Fruit fly (Drosophila melanogaster): ENCODE data around the gene CG7457.

CG7457 gene

DNA sequence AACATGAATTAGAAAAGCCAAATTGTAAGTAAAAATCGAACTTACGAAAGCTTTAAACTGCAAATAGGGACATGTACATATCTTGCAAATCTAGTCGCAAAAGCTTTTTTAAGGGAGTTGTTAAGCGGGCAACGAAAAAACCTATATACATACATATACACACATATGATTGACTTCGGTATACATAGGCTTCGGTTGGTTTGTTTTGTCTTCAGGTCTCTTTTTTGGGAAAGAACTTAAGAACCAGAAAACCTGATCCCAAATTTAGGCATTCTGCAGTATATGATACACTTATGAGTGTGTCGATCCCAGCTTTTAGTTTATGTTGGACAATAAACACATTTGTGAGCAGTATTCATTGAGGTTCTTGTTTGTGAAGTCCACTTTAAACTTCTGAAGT lies 417 bp upstream of the CG7457 start:
- TF ChIP-seq ftz-f1 (GFP tag; optimal IDR thresholded peaks at IDR 0.05) (no peak), CG13894 (tag; optimal IDR thresholded peaks at IDR 0.05) (peak; percentile 93)

dm6 chr3L:7721527-7721926 lies 4.7 kb downstream of the CG7457 start:
- no peak for TF ChIP-seq CG9817 (tag; optimal IDR thresholded peaks at IDR 0.05)
- no peak for TF ChIP-seq CG10209 (GFP tag; optimal IDR thresholded peaks at IDR 0.05)
- no peak for TF ChIP-seq sim (GFP tag; IDR thresholded peaks at IDR 0.05)
- TF ChIP-seq CG10147 (GFP tag; optimal IDR thresholded peaks at IDR 0.05) = no peak
- no peak for TF ChIP-seq Lhr (GFP tag; optimal IDR thresholded peaks at IDR 0.05)
- TF ChIP-seq crol (GFP tag; IDR thresholded peaks at IDR 0.05) = no peak
- no peak for TF ChIP-seq CG8290 (GFP tag; optimal IDR thresholded peaks at IDR 0.05)
- peak in 1 of 2 experiments; percentile 13 for TF ChIP-seq CG8290 (tag; optimal IDR thresholded peaks at IDR 0.05)
- no peak for TF ChIP-seq unpg (GFP tag; optimal IDR thresholded peaks at IDR 0.05)
- peak; percentile 65 for TF ChIP-seq sd (tag; optimal IDR thresholded peaks at IDR 0.05)
- no peak for TF ChIP-seq Xrp1 (GFP tag; IDR thresholded peaks at IDR 0.05)
- TF ChIP-seq row (GFP tag; IDR thresholded peaks at IDR 0.05) = no peak
- TF ChIP-seq mirr (GFP tag; optimal IDR thresholded peaks at IDR 0.05) = peak; percentile 85
- TF ChIP-seq sug (tag; optimal IDR thresholded peaks at IDR 0.05) = peak; percentile 99
- no peak for TF ChIP-seq CG17829 (tag; optimal IDR thresholded peaks at IDR 0.05)
- no peak for TF ChIP-seq al (GFP tag; IDR thresholded peaks at IDR 0.05)
- TF ChIP-seq GATAe (GFP tag; conservative IDR thresholded peaks at IDR 0.05) = peak; percentile 85
- TF ChIP-seq sens (GFP tag) = no peak
- peak; percentile 49 for TF ChIP-seq HmgZ (tag; optimal IDR thresholded peaks at IDR 0.05)
- TF ChIP-seq sob (GFP tag; IDR thresholded peaks at IDR 0.05) = no peak
- TF ChIP-seq chm (GFP tag; IDR thresholded peaks at IDR 0.05) = no peak
- peak; percentile 52; the same call in 1 of the 2 replicates for TF ChIP-seq rib (GFP tag; IDR thresholded peaks at IDR 0.05)
- TF ChIP-seq ap (GFP tag; IDR thresholded peaks at IDR 0.05) = no peak
- TF ChIP-seq grn (GFP tag; optimal IDR thresholded peaks at IDR 0.05) = peak; percentile 34
- peak; percentile 91 for TF ChIP-seq exex (tag; optimal IDR thresholded peaks at IDR 0.05)
- TF ChIP-seq CG34376 (GFP tag; optimal IDR thresholded peaks at IDR 0.05) = peak; percentile 70

- peak; percentile 37 for TF ChIP-seq exex (tag; optimal IDR thresholded peaks at IDR 0.05)
- TF ChIP-seq CG6689 (GFP tag; IDR thresholded peaks at IDR 0.05) = no peak
- peak; percentile 10 for TF ChIP-seq mirr (GFP tag; optimal IDR thresholded peaks at IDR 0.05)
- TF ChIP-seq Awh (GFP tag; IDR thresholded peaks at IDR 0.05) = 0 out of 2 replicates have a peak, but pooled peaks have one; percentile 18
- TF ChIP-seq sug (tag; optimal IDR thresholded peaks at IDR 0.05) = peak; percentile 69
- peak; percentile 27 for TF ChIP-seq sd (tag; optimal IDR thresholded peaks at IDR 0.05)
- TF ChIP-seq bsh (GFP tag; optimal IDR thresholded peaks at IDR 0.05) = peak in 1 of 2 experiments; percentile 37
- TF ChIP-seq CG12744 (GFP tag; optimal IDR thresholded peaks at IDR 0.05) = no peak
- peak; percentile 38 for TF ChIP-seq grn (GFP tag; optimal IDR thresholded peaks at IDR 0.05)
- TF ChIP-seq nom (GFP tag; optimal IDR thresholded peaks at IDR 0.05) = peak; percentile 96
- TF ChIP-seq gfzf (GFP tag; optimal IDR thresholded peaks at IDR 0.05) = no peak
- TF ChIP-seq sisA (GFP tag; IDR thresholded peaks at IDR 0.05) = no peak
- TF ChIP-seq CG10979 (tag; optimal IDR thresholded peaks at IDR 0.05) = no peak
These were observed 6.9 kb downstream of the CG7457 start for dm6 chr3L:7719418-7719789.
